Worm (Caenorhabditis elegans): ENCODE measurements around the gene fbxa-99.

fbxa-99 gene

DNA sequence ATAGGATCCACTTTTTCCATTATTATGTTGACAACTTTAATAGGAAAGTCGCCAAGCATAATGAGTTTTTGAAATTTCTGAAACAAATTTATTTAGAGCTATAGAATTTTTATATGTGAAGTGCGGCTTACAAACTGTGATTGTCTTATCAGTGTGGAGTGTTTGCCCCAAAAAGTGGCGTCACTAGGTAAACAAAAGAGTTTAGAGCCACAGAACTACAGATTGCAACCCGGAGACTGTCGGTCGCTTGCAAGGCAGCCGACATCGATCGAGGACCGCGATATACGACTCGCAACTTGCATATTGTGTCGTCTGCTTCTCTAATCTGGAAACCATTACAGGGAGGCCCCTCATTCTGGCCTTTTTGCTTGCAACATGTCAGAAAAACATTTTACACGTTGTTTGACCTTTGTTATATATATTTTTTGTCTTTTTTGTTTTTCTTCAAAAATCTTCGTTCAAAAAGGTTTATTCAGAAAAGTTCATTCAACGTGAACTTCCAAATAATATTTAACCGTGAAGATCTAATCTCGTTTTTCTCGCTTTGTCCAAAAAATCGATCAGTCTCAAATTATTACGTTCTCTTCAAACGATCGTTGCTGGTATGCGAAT, at the start of gene fbxa-99, which contains the start of gene F36G9.13:
fbxa-99 (minus strand) TSS at position 122 of the 612 bp plus-strand sequence.
F36G9.13 (plus strand) TSS at position 562 of the 612 bp plus-strand sequence.
- no peak for TF ChIP-seq efl-3 (GFP tag; optimal IDR thresholded peaks at IDR 0.05)
- peak in 1 of 2 experiments; percentile 12 for TF ChIP-seq lin-35 (GFP tag; optimal IDR thresholded peaks at IDR 0.05)
- TF ChIP-seq fkh-4 (tag; optimal IDR thresholded peaks at IDR 0.05; ENCODE audit: borderline replicate concordance) = no peak
- TF ChIP-seq sox-4 (tag; optimal IDR thresholded peaks at IDR 0.05) = no peak
- peak; percentile 67 for TF ChIP-seq snpc-4 (tag; optimal IDR thresholded peaks at IDR 0.05)
- TF ChIP-seq isw-1 (GFP tag; IDR thresholded peaks at IDR 0.05) = no peak
- no peak for TF ChIP-seq zag-1 (tag; optimal IDR thresholded peaks at IDR 0.05)
- TF ChIP-seq nhr-76 (tag; optimal IDR thresholded peaks at IDR 0.05) = no peak
- TF ChIP-seq elt-2 (tag; optimal IDR thresholded peaks at IDR 0.05) = peak; percentile 72
- TF ChIP-seq xbp-1 (tag; optimal IDR thresholded peaks at IDR 0.05) = no peak
- no peak for TF ChIP-seq dsc-1 (tag; optimal IDR thresholded peaks at IDR 0.05)
- no peak for TF ChIP-seq hpl-2 (GFP tag; optimal IDR thresholded peaks at IDR 0.05)
- TF ChIP-seq mab-9 (GFP tag; IDR thresholded peaks at IDR 0.05) = no peak
- TF ChIP-seq egl-13 (tag; optimal IDR thresholded peaks at IDR 0.05) = no peak
- TF ChIP-seq ztf-4 (tag; optimal IDR thresholded peaks at IDR 0.05) = no peak
- TF ChIP-seq nhr-20 (tag; optimal IDR thresholded peaks at IDR 0.05) = no peak
- TF ChIP-seq ceh-90 (tag; optimal IDR thresholded peaks at IDR 0.05) = no peak
- no peak for TF ChIP-seq mef-2 (tag; optimal IDR thresholded peaks at IDR 0.05)
- TF ChIP-seq lin-15B (tag; optimal IDR thresholded peaks at IDR 0.05) = no peak

DNA sequence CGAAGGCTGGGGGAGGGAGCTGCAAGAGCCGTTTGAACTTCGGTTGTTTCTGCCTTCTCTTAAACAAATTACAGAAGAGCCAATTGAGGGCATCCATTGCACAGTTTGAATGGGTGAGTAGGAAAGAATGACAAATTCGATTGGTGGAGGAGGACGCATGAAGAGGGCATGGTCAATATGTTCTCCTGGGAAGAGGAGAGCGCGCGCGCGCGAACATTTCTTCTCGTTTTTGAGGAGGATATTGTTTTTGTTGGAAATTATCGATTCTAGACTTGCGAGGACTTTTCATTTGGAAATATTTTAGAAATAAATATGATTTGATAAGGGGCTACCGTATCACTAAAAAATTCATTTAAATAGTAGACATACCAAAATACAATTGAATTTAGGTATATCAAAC, 48.9 kb upstream of the fbxa-99 start, which contains the start of gene T10C6.7:
T10C6.7 (minus strand) TSS at position 143 of the 400 bp plus-strand sequence.
- TF ChIP-seq efl-1 (optimal IDR thresholded peaks at IDR 0.05) (no peak), efl-1 (GFP tag; optimal IDR thresholded peaks at IDR 0.05 in 1 of 2) (no peak), fkh-10 (GFP tag; optimal IDR thresholded peaks at IDR 0.05) (no peak), hlh-4 (tag; optimal IDR thresholded peaks at IDR 0.05) (no peak), nhr-77 (tag; optimal IDR thresholded peaks at IDR 0.05) (no peak), C04F5.9 (tag; optimal IDR thresholded peaks at IDR 0.05) (no peak), nhr-85 (tag) (no peak), nhr-90 (tag; optimal IDR thresholded peaks at IDR 0.05; ENCODE audit: poor library complexity) (no peak), lin-35 (GFP tag; optimal IDR thresholded peaks at IDR 0.05) (no peak), sptf-1 (tag; optimal IDR thresholded peaks at IDR 0.05) (no peak), nhr-237 (tag; optimal IDR thresholded peaks at IDR 0.05) (no peak), unc-62 (GFP tag; optimal IDR thresholded peaks at IDR 0.05) (no peak), mep-1 (tag; optimal IDR thresholded peaks at IDR 0.05) (no peak), nhr-47 (tag; optimal IDR thresholded peaks at IDR 0.05) (no peak), nhr-76 (tag; optimal IDR thresholded peaks at IDR 0.05) (no peak)

ce11 chrV:16029237-16029636, 46.6 kb upstream of the fbxa-99 start:
- TF ChIP-seq snpc-4 (tag; optimal IDR thresholded peaks at IDR 0.05) (no peak), lin-39 (tag; optimal IDR thresholded peaks at IDR 0.05) (no peak), zag-1 (tag; optimal IDR thresholded peaks at IDR 0.05) (no peak), mab-9 (GFP tag; IDR thresholded peaks at IDR 0.05) (no peak), efl-1 (optimal IDR thresholded peaks at IDR 0.05) (no peak), efl-1 (GFP tag; optimal IDR thresholded peaks at IDR 0.05 in 1 of 2) (peak in 1 of 2 experiments; percentile 46)

DNA sequence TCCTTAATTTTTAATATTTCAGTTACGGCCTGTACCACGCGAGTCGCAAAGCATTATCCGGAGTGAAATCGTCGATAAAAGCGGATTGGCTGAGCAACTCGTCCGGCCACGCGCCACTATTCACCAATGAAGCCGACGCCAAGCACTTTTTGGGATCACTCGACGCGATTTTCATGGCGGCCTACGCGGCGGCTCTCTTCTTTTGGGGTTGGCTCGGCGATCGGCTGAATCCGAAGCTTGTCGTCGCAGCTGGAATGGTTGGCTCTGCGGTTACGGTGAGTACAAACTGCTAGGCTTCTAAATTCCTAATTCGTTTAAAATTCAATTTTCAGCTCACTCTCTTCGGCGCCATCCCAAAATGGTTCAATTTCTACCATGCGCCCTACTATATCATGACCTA, 42.3 kb upstream of the fbxa-99 start:
- TF ChIP-seq nhr-76 (tag; optimal IDR thresholded peaks at IDR 0.05) (no peak), aly-2 (tag; optimal IDR thresholded peaks at IDR 0.05) (no peak), ces-1 (GFP tag; optimal IDR thresholded peaks at IDR 0.05) (no peak), alr-1 (tag; optimal IDR thresholded peaks at IDR 0.05; ENCODE audit: borderline replicate concordance) (no peak), C04F5.9 (tag; optimal IDR thresholded peaks at IDR 0.05) (no peak), mab-9 (GFP tag; IDR thresholded peaks at IDR 0.05) (no peak), snpc-4 (tag; optimal IDR thresholded peaks at IDR 0.05) (no peak), mdl-1 (tag; optimal IDR thresholded peaks at IDR 0.05) (no peak), hlh-17 (GFP tag; optimal IDR thresholded peaks at IDR 0.05; ENCODE audit: borderline replicate concordance) (no peak), unc-98 (GFP tag; IDR thresholded peaks at IDR 0.05) (no peak), egl-13 (tag; optimal IDR thresholded peaks at IDR 0.05) (no peak), nhr-12 (tag; optimal IDR thresholded peaks at IDR 0.05) (no peak)
